Worm (Caenorhabditis elegans): ENCODE results near the gene Y37D8A.19.
A peak's percentile ranks its signal among the peaks of the same experiment; 100 is the strongest.

Gene Y37D8A.19

DNA sequence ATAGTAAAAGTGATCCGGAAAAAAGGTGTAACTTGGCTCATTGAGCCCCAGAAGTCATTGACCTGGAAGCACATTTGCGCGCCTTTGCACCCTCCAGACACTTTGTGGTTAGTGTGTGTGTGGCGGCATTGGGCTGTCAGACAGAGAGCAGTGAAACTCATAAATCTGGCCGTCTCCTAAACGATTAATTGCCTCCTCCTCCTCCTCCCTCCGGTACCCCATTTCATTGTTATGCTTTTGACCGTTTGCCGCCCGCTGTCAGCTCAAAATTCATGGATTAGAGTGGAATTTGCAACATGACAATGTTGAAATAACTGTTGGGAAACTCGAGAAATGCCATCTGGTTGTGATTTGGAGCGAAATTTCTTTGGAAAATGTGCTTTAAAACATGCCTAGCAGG is 25.6 kb upstream of the Y37D8A.19 start:
- TF ChIP-seq madf-6 (GFP tag; IDR thresholded peaks at IDR 0.05) (no peak), D2030.7 (GFP tag; IDR thresholded peaks at IDR 0.05) (no peak), atf-7 (tag; optimal IDR thresholded peaks at IDR 0.05) (no peak)

DNA sequence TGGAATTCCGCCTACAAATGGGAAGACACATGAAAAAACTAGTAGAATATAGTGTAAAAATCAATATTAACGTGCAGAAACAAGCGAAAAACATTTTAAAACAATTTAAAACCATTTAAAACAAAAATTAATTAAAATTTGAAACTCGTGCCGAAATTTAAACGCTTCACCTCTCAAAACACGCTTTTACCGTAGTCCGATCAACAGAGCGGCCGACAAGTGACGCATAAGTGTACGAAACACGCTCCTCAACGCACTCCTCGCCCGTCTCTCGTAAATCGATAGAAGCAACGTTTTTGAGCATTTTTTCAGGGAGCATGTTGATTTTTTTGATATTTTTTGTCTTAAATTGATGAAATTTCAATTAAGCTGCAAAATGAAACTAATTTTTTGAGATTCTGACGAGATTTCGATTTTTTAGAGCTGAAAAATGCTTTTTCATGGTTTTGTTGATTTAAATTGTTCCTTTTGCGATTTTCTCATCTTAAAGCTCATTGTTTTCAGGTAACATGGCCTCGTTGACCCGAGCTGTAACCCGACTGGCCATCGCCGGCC is 24.6 kb upstream of the Y37D8A.19 start, which contains the start of gene cox-5A:
cox-5A (plus strand) TSS at position 505 of the 555 bp plus-strand sequence.
- peak; percentile 99 for TF ChIP-seq ekl-4 (GFP tag; IDR thresholded peaks at IDR 0.05)
- TF ChIP-seq mes-4 (tag; optimal IDR thresholded peaks at IDR 0.05), result peak; percentile 20
- TF ChIP-seq F52B5.7 (tag; optimal IDR thresholded peaks at IDR 0.05), result peak; percentile 88
- TF ChIP-seq bed-2 (GFP tag; IDR thresholded peaks at IDR 0.05), result peak; percentile 79
- TF ChIP-seq snpc-4 (GFP tag; optimal IDR thresholded peaks at IDR 0.05), result peak; percentile 85
- TF ChIP-seq snpc-4 (tag; optimal IDR thresholded peaks at IDR 0.05), result peak; percentile 91 to 94 (median 94)
- peak; percentile 62 for TF ChIP-seq die-1 (tag; optimal IDR thresholded peaks at IDR 0.05)
- no peak for TF ChIP-seq nfya-1 (tag; optimal IDR thresholded peaks at IDR 0.05; ENCODE audit: borderline replicate concordance, insufficient read depth)
- TF ChIP-seq fkh-3 (tag; optimal IDR thresholded peaks at IDR 0.05), result no peak
- no peak for TF ChIP-seq sdz-38 (tag; optimal IDR thresholded peaks at IDR 0.05)
- peak; percentile 72; the same call in 1 of the 2 replicates for TF ChIP-seq lin-26 (GFP tag; IDR thresholded peaks at IDR 0.05)
- TF ChIP-seq egl-44 (GFP tag; IDR thresholded peaks at IDR 0.05), result peak; percentile 77
- peak; percentile 95 for TF ChIP-seq ztf-3 (GFP tag; optimal IDR thresholded peaks at IDR 0.05)
- TF ChIP-seq ceh-27 (GFP tag; optimal IDR thresholded peaks at IDR 0.05), result peak; percentile 99
- peak; percentile 97 for TF ChIP-seq C06A6.2 (GFP tag; conservative IDR thresholded peaks at IDR 0.05)
- TF ChIP-seq hmg-20 (GFP tag; IDR thresholded peaks at IDR 0.05), result peak; percentile 95
- peak; percentile 87 for TF ChIP-seq ceh-79 (tag; optimal IDR thresholded peaks at IDR 0.05)
- TF ChIP-seq ets-4 (GFP tag; optimal IDR thresholded peaks at IDR 0.05), result peak; percentile 88
- TF ChIP-seq bed-1 (GFP tag; IDR thresholded peaks at IDR 0.05), result no peak
- TF ChIP-seq B0261.1 (tag; optimal IDR thresholded peaks at IDR 0.05), result peak; percentile 26
- peak; percentile 87 for TF ChIP-seq F33H1.4 (GFP tag; IDR thresholded peaks at IDR 0.05)
- TF ChIP-seq efl-1 (GFP tag; optimal IDR thresholded peaks at IDR 0.05), result peak; percentile 94
- TF ChIP-seq B0336.3 (GFP tag; IDR thresholded peaks at IDR 0.05), result peak; percentile 99
- peak; percentile 98 for TF ChIP-seq K12H6.12 (tag; optimal IDR thresholded peaks at IDR 0.05)
- peak; percentile 75 for TF ChIP-seq him-1 (tag; optimal IDR thresholded peaks at IDR 0.05)
- TF ChIP-seq Y67H2A.10 (GFP tag; conservative IDR thresholded peaks at IDR 0.05), result peak; percentile 90
- peak; percentile 98 for TF ChIP-seq K11D2.4 (GFP tag; IDR thresholded peaks at IDR 0.05)
- TF ChIP-seq ccch-3 (GFP tag; optimal IDR thresholded peaks at IDR 0.05), result no peak
- TF ChIP-seq snpc-3.4 (tag; optimal IDR thresholded peaks at IDR 0.05), result peak; percentile 98
- TF ChIP-seq lin-35 (GFP tag; optimal IDR thresholded peaks at IDR 0.05), result peak; percentile 78 to 99 (median 94)
- peak; percentile 97 for TF ChIP-seq madf-6 (GFP tag; IDR thresholded peaks at IDR 0.05)
- TF ChIP-seq atf-7 (tag; optimal IDR thresholded peaks at IDR 0.05), result peak; percentile 97
- TF ChIP-seq aptf-2 (GFP tag; conservative IDR thresholded peaks at IDR 0.05), result 0 out of 2 replicates have a peak, but pooled peaks have one; percentile 31
- peak; percentile 98 for TF ChIP-seq ZK185.1 (tag; optimal IDR thresholded peaks at IDR 0.05; ENCODE audit: poor library complexity, severe bottlenecking)
- TF ChIP-seq snpc-1.1 (tag; optimal IDR thresholded peaks at IDR 0.05; ENCODE audit: insufficient read depth), result peak; percentile 90
- TF ChIP-seq xnd-1 (tag; optimal IDR thresholded peaks at IDR 0.05), result peak; percentile 75
- TF ChIP-seq pbrm-1 (GFP tag; IDR thresholded peaks at IDR 0.05), result peak; percentile 99
- TF ChIP-seq zfh-2 (GFP tag; conservative IDR thresholded peaks at IDR 0.05), result peak; percentile 90
- peak; percentile 72; the same call in 1 of the 2 replicates for TF ChIP-seq ztf-25 (GFP tag; IDR thresholded peaks at IDR 0.05)
- peak; percentile 98 for TF ChIP-seq rcor-1 (GFP tag; IDR thresholded peaks at IDR 0.05)
- TF ChIP-seq nfyb-1 (GFP tag; IDR thresholded peaks at IDR 0.05), result peak; percentile 99
- TF ChIP-seq Y53F4B.3 (GFP tag; IDR thresholded peaks at IDR 0.05), result peak; percentile 47; the same call in 1 of the 2 replicates
- TF ChIP-seq athp-1 (tag; optimal IDR thresholded peaks at IDR 0.05), result peak; percentile 98
- TF ChIP-seq cebp-1 (GFP tag; IDR thresholded peaks at IDR 0.05), result peak; percentile 75
- TF ChIP-seq cebp-1 (tag; optimal IDR thresholded peaks at IDR 0.05), result peak; percentile 96

Measured in whole organism, young adult.